Fruit fly (Drosophila melanogaster): Measurements from ENCODE around the gene RpL36.

Gene RpL36

dm6 chrX:629239-629821, at the start of gene RpL36, which contains the start of gene Mybbp1A:
Gene RpL36, minus strand, starts transcription at chrX:629483.
Gene Mybbp1A, plus strand, starts transcription at chrX:629773.
- TF ChIP-seq Vsx2 (GFP tag; optimal IDR thresholded peaks at IDR 0.05; ENCODE audit: partially characterized antibody): no peak
- no peak for TF ChIP-seq N (GFP tag; optimal IDR thresholded peaks at IDR 0.05)
- peak; percentile 71 for TF ChIP-seq h (GFP tag; optimal IDR thresholded peaks at IDR 0.05)
- TF ChIP-seq br (GFP tag; optimal IDR thresholded peaks at IDR 0.05): peak; percentile 70
- peak; percentile 76 for TF ChIP-seq Hr83 (GFP tag; optimal IDR thresholded peaks at IDR 0.05; ENCODE audit: poor library complexity, severe bottlenecking)
- TF ChIP-seq Abd-B (GFP tag; optimal IDR thresholded peaks at IDR 0.05): no peak
- no peak for TF ChIP-seq lola (GFP tag; optimal IDR thresholded peaks at IDR 0.05)
- TF ChIP-seq CG9705 (GFP tag; optimal IDR thresholded peaks at IDR 0.05): peak; percentile 68
- TF ChIP-seq Myc (optimal IDR thresholded peaks at IDR 0.05): peak; percentile 30
- TF ChIP-seq brk (GFP tag; optimal IDR thresholded peaks at IDR 0.05): no peak
- TF ChIP-seq sage (GFP tag; optimal IDR thresholded peaks at IDR 0.05): no peak
- peak; percentile 20 for TF ChIP-seq Dif (GFP tag; optimal IDR thresholded peaks at IDR 0.05; ENCODE audit: partially characterized antibody)
- TF ChIP-seq dmrt93B (GFP tag; optimal IDR thresholded peaks at IDR 0.05): peak; percentile 79
- no peak for TF ChIP-seq Hr78 (GFP tag; optimal IDR thresholded peaks at IDR 0.05)
- TF ChIP-seq sv (GFP tag; optimal IDR thresholded peaks at IDR 0.05): peak; percentile 75
- TF ChIP-seq fru (GFP tag; optimal IDR thresholded peaks at IDR 0.05): peak; percentile 66
- peak; percentile 53 for TF ChIP-seq dsf (GFP tag; optimal IDR thresholded peaks at IDR 0.05; ENCODE audit: borderline replicate concordance)
- TF ChIP-seq Rel (GFP tag; optimal IDR thresholded peaks at IDR 0.05): no peak
- no peak for TF ChIP-seq Rel (tag; optimal IDR thresholded peaks at IDR 0.05)
- no peak for TF ChIP-seq pan (optimal IDR thresholded peaks at IDR 0.05)
- TF ChIP-seq CG32264 (GFP tag; optimal IDR thresholded peaks at IDR 0.05): no peak
- peak; percentile 59 for TF ChIP-seq Mio (GFP tag; optimal IDR thresholded peaks at IDR 0.05)
- no peak for TF ChIP-seq GATAd (GFP tag; optimal IDR thresholded peaks at IDR 0.05)
- no peak for TF ChIP-seq Hnf4 (GFP tag; optimal IDR thresholded peaks at IDR 0.05)
- no peak for TF ChIP-seq usp (GFP tag; optimal IDR thresholded peaks at IDR 0.05)
- peak; percentile 60 for TF ChIP-seq HLH106 (tag; optimal IDR thresholded peaks at IDR 0.05)
- peak; percentile 43 for TF ChIP-seq ey (GFP tag; optimal IDR thresholded peaks at IDR 0.05)
- TF ChIP-seq Jra (GFP tag; optimal IDR thresholded peaks at IDR 0.05): peak; percentile 66
- no peak for TF ChIP-seq woc (GFP tag; optimal IDR thresholded peaks at IDR 0.05)
- no peak for TF ChIP-seq tai (GFP tag; optimal IDR thresholded peaks at IDR 0.05)
- TF ChIP-seq Dfd (GFP tag; optimal IDR thresholded peaks at IDR 0.05): no peak
- peak; percentile 82 for TF ChIP-seq rgr (GFP tag; optimal IDR thresholded peaks at IDR 0.05)
- TF ChIP-seq psq (GFP tag; optimal IDR thresholded peaks at IDR 0.05): peak; percentile 29
- no peak for TF ChIP-seq CrebA (GFP tag; optimal IDR thresholded peaks at IDR 0.05; ENCODE audit: borderline replicate concordance)
- peak; percentile 69 for TF ChIP-seq OdsH (GFP tag; optimal IDR thresholded peaks at IDR 0.05)
- peak; percentile 79 for TF ChIP-seq Sp1 (GFP tag; optimal IDR thresholded peaks at IDR 0.05)
- peak in 1 of 2 experiments; percentile 64 for TF ChIP-seq foxo (GFP tag; optimal IDR thresholded peaks at IDR 0.05)
- no peak for TF ChIP-seq dl (GFP tag; optimal IDR thresholded peaks at IDR 0.05; ENCODE audit: insufficient read depth in 1 of 2, partially characterized antibody in 2 of 2)
- TF ChIP-seq jim (GFP tag; optimal IDR thresholded peaks at IDR 0.05): no peak

dm6 chrX:678503-678902, 49.2 kb upstream of the RpL36 start:
- no peak for TF ChIP-seq dsf (GFP tag; optimal IDR thresholded peaks at IDR 0.05; ENCODE audit: borderline replicate concordance)
- TF ChIP-seq foxo (GFP tag; optimal IDR thresholded peaks at IDR 0.05): peak in 1 of 2 experiments; percentile 46
- no peak for TF ChIP-seq CG32264 (GFP tag; optimal IDR thresholded peaks at IDR 0.05)
- no peak for TF ChIP-seq Hr78 (GFP tag; optimal IDR thresholded peaks at IDR 0.05)
- peak; percentile 9 for TF ChIP-seq ey (GFP tag; optimal IDR thresholded peaks at IDR 0.05)
- no peak for TF ChIP-seq pan (optimal IDR thresholded peaks at IDR 0.05)
- TF ChIP-seq h (GFP tag; optimal IDR thresholded peaks at IDR 0.05): peak; percentile 2
- peak; percentile 8 for TF ChIP-seq rgr (GFP tag; optimal IDR thresholded peaks at IDR 0.05)
- TF ChIP-seq Jra (GFP tag; optimal IDR thresholded peaks at IDR 0.05): no peak
- TF ChIP-seq lola (GFP tag; optimal IDR thresholded peaks at IDR 0.05): no peak
